Worm (Caenorhabditis elegans) whole organism, mixed stage, embryonic: ENCODE data around the gene clec-86.

Experiments
- bed-3 ChIP-seq: fragments of 200-800 bp; sonication (Bioruptor generic); optimal IDR thresholded peaks from 3 replicates; lab custom pipeline; 2018; ENCODE audit warnings: mild to moderate bottlenecking, missing genetic modification characterization, moderate library complexity, missing compliant biosample characterization
- blmp-1 ChIP-seq: fragments of 150-350 bp; optimal IDR thresholded peaks from 2 replicates; lab custom pipeline; 2014; ENCODE audit warnings: missing biosample characterization, missing genetic modification characterization
- ceh-39 ChIP-seq: fragments of 150-350 bp; optimal IDR thresholded peaks from 2 replicates; lab custom pipeline; 2014; ENCODE audit warnings: missing biosample characterization, missing genetic modification characterization
- ceh-83 ChIP-seq: fragments of 200-800 bp; sonication (Bioruptor generic); optimal IDR thresholded peaks from 2 replicates; lab custom pipeline; 2018; ENCODE audit warnings: mild to moderate bottlenecking, missing genetic modification characterization, missing compliant biosample characterization
- cnd-1 ChIP-seq: fragments of 200-800 bp; sonication (Bioruptor generic); optimal IDR thresholded peaks from 2 replicates; lab custom pipeline; 2018; ENCODE audit warnings: mild to moderate bottlenecking, missing genetic modification characterization, missing compliant biosample characterization
- ham-2 ChIP-seq: fragments of 200-800 bp; sonication (Bioruptor generic); optimal IDR thresholded peaks from 2 replicates; lab custom pipeline; 2018; ENCODE audit warnings: mild to moderate bottlenecking, missing genetic modification characterization, missing compliant biosample characterization
- hlh-1 ChIP-seq: fragments of 150-350 bp; optimal IDR thresholded peaks from 2 replicates; lab custom pipeline; 2014; ENCODE audit warnings: missing biosample characterization, missing genetic modification reagents, missing genetic modification characterization
- mab-5 ChIP-seq: fragments of 150-350 bp; optimal IDR thresholded peaks from 2 replicates; lab custom pipeline; 2014; ENCODE audit warnings: missing biosample characterization, missing genetic modification characterization
- nhr-12 ChIP-seq: fragments of 150-350 bp; optimal IDR thresholded peaks from 2 replicates; lab custom pipeline; 2014; ENCODE audit warnings: missing biosample characterization, missing genetic modification characterization
- zip-8 ChIP-seq: fragments of 150-350 bp; optimal IDR thresholded peaks from 2 replicates; lab custom pipeline; 2014; ENCODE audit warnings: missing biosample characterization, missing genetic modification characterization
- ztf-11 ChIP-seq: fragments of 150-350 bp; optimal IDR thresholded peaks from 2 replicates; lab custom pipeline; 2014; ENCODE audit warnings: missing biosample characterization, missing genetic modification characterization

clec-86 gene

DNA sequence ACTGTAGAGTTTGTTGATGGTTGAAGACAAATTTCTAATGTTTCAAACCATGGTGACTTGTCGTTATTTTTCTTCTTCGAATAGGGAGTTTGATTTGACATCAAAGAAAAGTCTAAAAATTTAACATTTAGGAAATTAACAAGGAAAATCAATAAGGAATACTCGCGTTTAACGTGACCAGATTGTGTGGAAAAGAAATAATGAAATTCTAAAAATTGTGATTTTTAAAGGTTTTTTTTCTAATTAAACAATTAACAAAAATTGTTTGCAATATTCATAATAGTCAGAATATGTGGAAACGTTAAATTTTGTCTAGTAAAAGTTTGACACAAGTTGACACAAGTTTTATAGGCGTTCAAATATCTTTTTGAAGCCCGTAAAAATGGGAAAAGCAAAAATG lies 47.9 kb downstream of the clec-86 start, which contains the start of gene C55B6.4:
Gene C55B6.4 (minus strand): TSS at position 101 of the 400 bp plus-strand sequence.
- TF ChIP-seq nhr-12 (tag; lab: Kevin White, UChicago) (no peak), bed-3 (no peak), blmp-1 (no peak), zip-8 (tag; lab: Kevin White, UChicago) (no peak), cnd-1 (tag; lab: Kevin White, UChicago) (no peak), mab-5 (no peak), hlh-1 (no peak), ceh-83 (GFP tag; lab: Kevin White, UChicago) (no peak), ztf-11 (tag; lab: Kevin White, UChicago) (no peak), ham-2 (GFP tag; lab: Kevin White, UChicago) (no peak), ceh-39 (no peak)
- TF ChIP-seq, all 35 proteins: peak for 0
